Fruit fly (Drosophila melanogaster) whole organism, prepupa: ENCODE results near the gene drn.

Experiments used
- Blimp-1 ChIP-seq: fragments of 200-800 bp; sonication (Bioruptor generic); optimal IDR thresholded peaks from 3 replicates; lab custom pipeline; 2017; ENCODE audit warnings: missing biosample characterization, missing genetic modification characterization, mild to moderate bottlenecking, moderate library complexity, missing genetic modification reagents
- CG10631 ChIP-seq: fragments of 200-800 bp; sonication (Bioruptor generic); optimal IDR thresholded peaks from 2 replicates; lab custom pipeline; 2016; ENCODE audit warnings: missing biosample characterization, missing genetic modification characterization
- CG10669 ChIP-seq: fragments of 200-800 bp; sonication (Bioruptor generic); optimal IDR thresholded peaks from 3 replicates; lab custom pipeline; 2018; ENCODE audit warnings: missing biosample characterization, mild to moderate bottlenecking, missing genetic modification characterization, moderate library complexity
- CG11762 ChIP-seq: fragments of 200-800 bp; sonication (Bioruptor generic); optimal IDR thresholded peaks from 3 replicates; lab custom pipeline; 2016; ENCODE audit warnings: missing biosample characterization, missing genetic modification characterization; ENCODE audit not compliant: insufficient read depth
- CG11902 ChIP-seq: fragments of 200-800 bp; sonication (Bioruptor generic); optimal IDR thresholded peaks from 3 replicates; lab custom pipeline; 2016; ENCODE audit warnings: missing biosample characterization, missing genetic modification characterization
- CG15336 ChIP-seq: fragments of 200-800 bp; sonication (Bioruptor generic); IDR thresholded peaks from 2 replicates; pipeline ENCODE4 v1.3.6; 2022; ENCODE audit warnings: missing biosample characterization, missing genetic modification characterization
- CG1621 ChIP-seq: fragments of 200-800 bp; sonication (Bioruptor generic); optimal IDR thresholded peaks from 3 replicates; lab custom pipeline; 2018; ENCODE audit warnings: missing biosample characterization, mild to moderate bottlenecking, missing genetic modification characterization
- CG16779 ChIP-seq: fragments of 200-800 bp; sonication (Bioruptor generic); optimal IDR thresholded peaks from 3 replicates; lab custom pipeline; 2017; ENCODE audit warnings: missing biosample characterization, mild to moderate bottlenecking, missing genetic modification characterization
- CG3032 ChIP-seq: fragments of 200-800 bp; optimal IDR thresholded peaks from 2 replicates; lab custom pipeline; 2019; ENCODE audit warnings: missing biosample characterization, mild to moderate bottlenecking, missing genetic modification characterization, moderate library complexity
- CG31627 ChIP-seq: fragments of 200-800 bp; sonication (Bioruptor generic); optimal IDR thresholded peaks from 3 replicates; lab custom pipeline; 2016; ENCODE audit warnings: missing biosample characterization, missing genetic modification characterization
- CG32006 ChIP-seq: fragments of 200-800 bp; sonication (Bioruptor generic); optimal IDR thresholded peaks from 3 replicates; lab custom pipeline; 2017; ENCODE audit warnings: missing biosample characterization, mild to moderate bottlenecking, missing genetic modification characterization
- CG34406 ChIP-seq: fragments of 200-800 bp; sonication (Bioruptor generic); optimal IDR thresholded peaks from 3 replicates; lab custom pipeline; 2016; ENCODE audit warnings: missing biosample characterization, missing genetic modification characterization
- CG3919 ChIP-seq: fragments of 200-800 bp; sonication (Bioruptor generic); optimal IDR thresholded peaks from 3 replicates; lab custom pipeline; 2016; ENCODE audit warnings: missing biosample characterization, missing genetic modification characterization
- CG6163 ChIP-seq: fragments of 200-800 bp; sonication (Bioruptor generic); IDR thresholded peaks from 3 replicates; pipeline ENCODE4 v1.3.6; 2022; ENCODE audit warnings: missing biosample characterization, missing genetic modification characterization
- CG6276 ChIP-seq: fragments of 200-800 bp; sonication (Bioruptor generic); optimal IDR thresholded peaks from 2 replicates; lab custom pipeline; 2017; ENCODE audit warnings: missing biosample characterization, mild to moderate bottlenecking, missing genetic modification characterization
- CG6792 ChIP-seq: fragments of 200-800 bp; sonication (Bioruptor generic); optimal IDR thresholded peaks from 3 replicates; lab custom pipeline; 2016; ENCODE audit warnings: missing biosample characterization, missing genetic modification characterization
- CG6854 ChIP-seq: fragments of 200-800 bp; sonication (Bioruptor generic); optimal IDR thresholded peaks from 2 replicates; lab custom pipeline; 2017; ENCODE audit warnings: missing biosample characterization, mild to moderate bottlenecking, missing genetic modification characterization
- CG7368 ChIP-seq: fragments of 200-800 bp; sonication (Bioruptor generic); optimal IDR thresholded peaks from 3 replicates; lab custom pipeline; 2016; ENCODE audit warnings: missing biosample characterization, missing genetic modification characterization
- CG8319 ChIP-seq: fragments of 200-800 bp; sonication (Bioruptor generic); optimal IDR thresholded peaks from 3 replicates; lab custom pipeline; 2016; ENCODE audit warnings: missing biosample characterization, missing genetic modification characterization
- CG9139 ChIP-seq: fragments of 200-800 bp; sonication (Bioruptor generic); optimal IDR thresholded peaks from 3 replicates; lab custom pipeline; 2017; ENCODE audit warnings: missing biosample characterization, mild to moderate bottlenecking, missing genetic modification characterization
- Eip78C ChIP-seq: fragments of 200-800 bp; sonication (Bioruptor generic); peaks from one replicate; lab custom pipeline; 2016; ENCODE audit warnings: missing biosample characterization, missing genetic modification characterization
- Eip93F ChIP-seq: fragments of 200-800 bp; sonication (Bioruptor generic); optimal IDR thresholded peaks from 2 replicates; lab custom pipeline; 2016; ENCODE audit warnings: missing biosample characterization, mild to moderate bottlenecking, missing genetic modification characterization
- Ets21C ChIP-seq: fragments of 200-800 bp; sonication (Bioruptor generic); optimal IDR thresholded peaks from 3 replicates; lab custom pipeline; 2016; ENCODE audit warnings: missing biosample characterization, missing genetic modification characterization
- Ets96B ChIP-seq: fragments of 200-800 bp; optimal IDR thresholded peaks from 2 replicates; lab custom pipeline; 2019; ENCODE audit warnings: missing biosample characterization, mild to moderate bottlenecking, missing genetic modification characterization, moderate library complexity
- Gug ChIP-seq: fragments of 200-800 bp; sonication (Bioruptor generic); IDR thresholded peaks from 2 replicates; pipeline ENCODE4 v1.3.6; 2022; ENCODE audit warnings: missing biosample characterization, missing genetic modification characterization
- Hr38 ChIP-seq: sonication (Bioruptor generic); optimal IDR thresholded peaks from 2 replicates; lab custom pipeline; 2016; ENCODE audit warnings: missing biosample characterization, missing genetic modification characterization
- Hr39 ChIP-seq: fragments of 200-800 bp; sonication (Bioruptor generic); optimal IDR thresholded peaks from 2 replicates; lab custom pipeline; 2016; ENCODE audit warnings: missing biosample characterization, missing genetic modification characterization
- Hr4 ChIP-seq: fragments of 200-800 bp; sonication (Bioruptor generic); optimal IDR thresholded peaks from 3 replicates; lab custom pipeline; 2016; ENCODE audit warnings: missing biosample characterization, missing genetic modification characterization
- Lpt ChIP-seq: fragments of 200-800 bp; sonication (Bioruptor generic); optimal IDR thresholded peaks from 3 replicates; lab custom pipeline; 2016; ENCODE audit warnings: missing biosample characterization, missing genetic modification characterization
- Met ChIP-seq: fragments of 200-800 bp; sonication (Bioruptor generic); optimal IDR thresholded peaks from 3 replicates; lab custom pipeline; 2016; ENCODE audit warnings: missing biosample characterization, missing genetic modification characterization
- OdsH ChIP-seq: fragments of 200-800 bp; sonication (Bioruptor generic); optimal IDR thresholded peaks from 3 replicates; lab custom pipeline; 2016; ENCODE audit warnings: missing biosample characterization, missing genetic modification characterization
- Smox ChIP-seq: fragments of 200-800 bp; sonication (Bioruptor generic); optimal IDR thresholded peaks from 3 replicates; lab custom pipeline; 2016; ENCODE audit warnings: missing biosample characterization, missing genetic modification characterization
- Sox14 ChIP-seq: fragments of 200-800 bp; sonication (Bioruptor generic); optimal IDR thresholded peaks from 3 replicates; lab custom pipeline; 2016; ENCODE audit warnings: missing biosample characterization, missing genetic modification characterization
- Sox15 ChIP-seq: fragments of 200-800 bp; sonication (Bioruptor generic); optimal IDR thresholded peaks from 3 replicates; lab custom pipeline; 2016; ENCODE audit warnings: missing biosample characterization, missing genetic modification characterization
- achi ChIP-seq: fragments of 200-800 bp; sonication (Bioruptor generic); optimal IDR thresholded peaks from 3 replicates; lab custom pipeline; 2016; ENCODE audit warnings: missing biosample characterization, missing genetic modification characterization
- cyc ChIP-seq: fragments of 200-800 bp; sonication (Bioruptor generic); optimal IDR thresholded peaks from 3 replicates; lab custom pipeline; 2016; ENCODE audit warnings: missing biosample characterization, missing genetic modification characterization
- dac ChIP-seq: fragments of 200-800 bp; sonication (Bioruptor generic); optimal IDR thresholded peaks from 2 replicates; lab custom pipeline; 2017; ENCODE audit warnings: missing biosample characterization, mild to moderate bottlenecking, missing genetic modification characterization
- dsx ChIP-seq: fragments of 200-800 bp; optimal IDR thresholded peaks from 3 replicates; lab custom pipeline; 2019; ENCODE audit warnings: missing biosample characterization, mild to moderate bottlenecking, missing genetic modification characterization, moderate library complexity; ENCODE audit not compliant: poor library complexity, severe bottlenecking
- esn ChIP-seq: fragments of 200-800 bp; sonication (Bioruptor generic); optimal IDR thresholded peaks from 2 replicates; lab custom pipeline; 2016; ENCODE audit warnings: missing biosample characterization, mild to moderate bottlenecking, missing genetic modification characterization, moderate library complexity
- fd59A ChIP-seq: fragments of 200-800 bp; sonication (Bioruptor generic); optimal IDR thresholded peaks from 2 replicates; lab custom pipeline; 2017; ENCODE audit warnings: missing biosample characterization, mild to moderate bottlenecking, missing genetic modification characterization, missing genetic modification reagents
- fd85E ChIP-seq: fragments of 200-800 bp; sonication (Bioruptor generic); optimal IDR thresholded peaks from 3 replicates; lab custom pipeline; 2016; ENCODE audit warnings: missing biosample characterization, missing genetic modification characterization
- fkh ChIP-seq: fragments of 200-800 bp; sonication (Bioruptor generic); optimal IDR thresholded peaks from 3 replicates; lab custom pipeline; 2017; ENCODE audit warnings: missing biosample characterization, mild to moderate bottlenecking, missing genetic modification characterization, moderate library complexity
- lz ChIP-seq: fragments of 200-800 bp; sonication (Bioruptor generic); optimal IDR thresholded peaks from 3 replicates; lab custom pipeline; 2016; ENCODE audit warnings: missing biosample characterization, missing genetic modification characterization
- pdm3 ChIP-seq: fragments of 200-800 bp; sonication (Bioruptor generic); optimal IDR thresholded peaks from 3 replicates; lab custom pipeline; 2016; ENCODE audit warnings: missing biosample characterization, missing genetic modification characterization
- spab ChIP-seq: fragments of 200-800 bp; sonication (Bioruptor generic); optimal IDR thresholded peaks from 2 replicates; lab custom pipeline; 2017; ENCODE audit warnings: missing biosample characterization, mild to moderate bottlenecking, missing genetic modification characterization, missing genetic modification reagents
- ss ChIP-seq, 2 experiments: fragments of 200-800 bp; sonication (Bioruptor generic); optimal IDR thresholded peaks; 2 replicates in 1 of 2; 3 replicates in 1 of 2; lab custom pipeline; 2017 to 2018; ENCODE audit warnings: mild to moderate bottlenecking in 2 of 2, missing biosample characterization in 2 of 2, missing genetic modification characterization in 2 of 2, moderate library complexity in 1 of 2
- topi ChIP-seq: fragments of 200-800 bp; sonication (Bioruptor generic); optimal IDR thresholded peaks from 3 replicates; lab custom pipeline; 2016; ENCODE audit warnings: missing biosample characterization, missing genetic modification characterization

Gene drn

DNA sequence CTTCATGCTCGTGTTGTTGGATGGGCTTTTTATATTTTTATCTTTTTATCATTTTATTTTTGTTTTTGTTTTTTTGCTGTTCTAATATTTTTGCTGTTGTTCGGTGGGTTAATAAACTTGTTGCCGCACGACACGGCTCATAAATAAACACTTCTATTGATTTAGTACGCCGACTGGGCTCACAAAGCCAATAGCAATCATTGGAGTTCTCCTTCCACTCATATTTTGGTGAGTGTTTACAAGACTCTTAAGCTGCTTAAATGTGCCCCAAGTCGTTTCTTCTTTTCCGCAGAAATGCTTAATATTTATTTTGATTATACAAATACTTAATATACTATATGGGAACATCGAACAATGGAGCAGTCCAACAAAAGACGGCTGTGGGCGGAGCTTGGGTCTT is 50.2 kb downstream of the drn start:
- no peak for TF ChIP-seq CG11762
- TF ChIP-seq CG31627 (GFP tag; lab: Kevin White, UChicago): no peak
- TF ChIP-seq fkh (GFP tag; lab: Kevin White, UChicago): peak; percentile 93
- TF ChIP-seq CG9139 (GFP tag; lab: Kevin White, UChicago): no peak
- TF ChIP-seq CG16779 (tag; lab: Kevin White, UChicago): no peak
- TF ChIP-seq CG3919 (GFP tag; lab: Kevin White, UChicago): no peak
- TF ChIP-seq fd59A (GFP tag; lab: Kevin White, UChicago): no peak

DNA sequence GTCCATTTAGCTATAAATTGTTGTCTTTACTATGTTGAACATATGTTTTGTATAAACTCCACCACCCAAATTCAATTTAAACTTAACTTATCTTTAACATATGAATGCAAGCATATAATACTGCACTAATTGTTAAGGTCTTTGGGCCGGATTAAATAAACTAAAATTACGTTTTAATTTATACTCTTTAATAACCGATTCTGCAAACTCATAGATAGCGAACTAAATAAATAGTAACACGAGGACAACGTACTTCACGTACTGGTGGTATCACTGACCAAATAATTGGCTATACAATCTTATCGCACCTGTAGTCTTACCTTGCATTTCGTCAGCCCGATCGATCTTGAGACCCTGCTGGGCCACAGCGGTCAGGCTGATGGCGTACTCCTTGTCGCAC is 52.4 kb downstream of the drn start:
- TF ChIP-seq CG10631 (GFP tag; lab: Kevin White, UChicago) (no peak), Sox14 (GFP tag; lab: Kevin White, UChicago) (no peak), esn (GFP tag; lab: Kevin White, UChicago) (no peak)
- TF ChIP-seq, all 60 proteins: peak for 0

DNA sequence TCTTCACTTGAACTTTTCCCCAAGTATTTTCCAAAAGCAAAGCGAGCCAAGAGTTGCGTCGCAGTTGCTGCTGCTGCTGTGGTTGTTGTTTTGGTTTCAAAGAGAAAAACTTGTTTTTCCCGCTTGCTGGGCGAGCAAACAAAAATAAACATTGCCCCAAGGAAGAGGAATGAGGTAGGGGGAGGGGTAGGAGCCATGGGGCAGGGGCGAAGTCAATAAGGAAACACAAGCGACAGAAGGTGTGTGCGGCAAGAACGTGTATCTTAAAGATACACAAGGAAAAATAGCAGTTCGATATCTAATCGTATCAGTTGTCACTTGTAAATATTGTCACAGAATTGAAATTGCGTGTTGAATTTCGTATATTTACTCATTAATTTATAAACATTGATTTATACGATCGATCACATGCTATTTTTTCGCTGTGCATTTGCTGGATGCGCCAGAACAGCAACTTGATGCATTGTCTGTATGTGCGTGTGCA is 53.6 kb downstream of the drn start:
- TF ChIP-seq Hr38 (GFP tag; lab: Kevin White, UChicago): no peak
- TF ChIP-seq Lpt (GFP tag; lab: Kevin White, UChicago): peak; percentile 96
- TF ChIP-seq Ets21C (GFP tag; lab: Kevin White, UChicago): peak; percentile 87
- TF ChIP-seq CG10669 (GFP tag; lab: Kevin White, UChicago): peak; percentile 96
- TF ChIP-seq topi (GFP tag; lab: Kevin White, UChicago): peak; percentile 92
- peak; percentile 98 for TF ChIP-seq Ets96B (tag; lab: Kevin White, UChicago)
- TF ChIP-seq CG3032 (tag; lab: Kevin White, UChicago): peak; percentile 98
- TF ChIP-seq Smox (GFP tag; lab: Kevin White, UChicago): peak; percentile 91
- peak; percentile 96 for TF ChIP-seq dsx
- TF ChIP-seq achi (GFP tag; lab: Kevin White, UChicago): peak; percentile 95
- peak; percentile 97 for TF ChIP-seq Sox14 (GFP tag; lab: Kevin White, UChicago)
- TF ChIP-seq Hr4 (GFP tag; lab: Kevin White, UChicago): peak; percentile 86
- peak; percentile 93 for TF ChIP-seq CG7368 (GFP tag; lab: Kevin White, UChicago)
- peak; percentile 78 for TF ChIP-seq CG11902
- peak; percentile 81 for TF ChIP-seq fd85E (GFP tag; lab: Kevin White, UChicago)
- TF ChIP-seq CG6163 (GFP tag; lab: Robert Waterston, UW): peak; percentile 98
- TF ChIP-seq cyc (GFP tag; lab: Kevin White, UChicago): peak; percentile 91
- TF ChIP-seq CG31627 (GFP tag; lab: Kevin White, UChicago): peak; percentile 91
- TF ChIP-seq Sox15: peak; percentile 70
- TF ChIP-seq CG15336 (GFP tag; lab: Robert Waterston, UW): peak; percentile 96
- peak; percentile 92 for TF ChIP-seq pdm3 (GFP tag; lab: Kevin White, UChicago)
- peak; percentile 94 for TF ChIP-seq CG6792 (GFP tag; lab: Kevin White, UChicago)
- TF ChIP-seq spab (GFP tag; lab: Kevin White, UChicago): peak; percentile 96
- TF ChIP-seq ss (GFP tag; optimal IDR thresholded peaks at IDR 0.05; lab: Kevin White, UChicago): peak; percentile 97 to 98
- peak; percentile 94 for TF ChIP-seq Met (GFP tag; lab: Kevin White, UChicago)
- peak; percentile 90 for TF ChIP-seq CG6854 (GFP tag; lab: Kevin White, UChicago)
- TF ChIP-seq esn (GFP tag; lab: Kevin White, UChicago): peak; percentile 94
- peak; percentile 98 for TF ChIP-seq Eip78C (GFP tag; lab: Kevin White, UChicago)
- peak; percentile 93 for TF ChIP-seq CG8319 (GFP tag; lab: Kevin White, UChicago)
- TF ChIP-seq CG34406 (GFP tag; lab: Kevin White, UChicago): peak; percentile 89
- peak; percentile 93 for TF ChIP-seq fkh (GFP tag; lab: Kevin White, UChicago)
- TF ChIP-seq CG6276 (GFP tag; lab: Kevin White, UChicago): peak; percentile 96
- TF ChIP-seq Hr39 (GFP tag; lab: Kevin White, UChicago): peak; percentile 91
- peak; percentile 95 for TF ChIP-seq OdsH (GFP tag; lab: Kevin White, UChicago)
- TF ChIP-seq lz (GFP tag; lab: Kevin White, UChicago): peak; percentile 91
- peak; percentile 70 for TF ChIP-seq Eip93F (GFP tag; lab: Kevin White, UChicago)
- TF ChIP-seq Blimp-1 (GFP tag; lab: Kevin White, UChicago): peak; percentile 82
- peak; percentile 98 for TF ChIP-seq CG3919 (GFP tag; lab: Kevin White, UChicago)
- peak; percentile 95 for TF ChIP-seq Gug (GFP tag; lab: Robert Waterston, UW)
- TF ChIP-seq CG10631 (GFP tag; lab: Kevin White, UChicago): peak; percentile 97
- peak; percentile 84 for TF ChIP-seq dac (GFP tag; lab: Kevin White, UChicago)
- peak; percentile 95 for TF ChIP-seq CG32006
- TF ChIP-seq CG1621 (tag; lab: Kevin White, UChicago): peak; percentile 96
